Worm (Caenorhabditis elegans) whole organism, L4 larva: ENCODE results near the gene kvs-1.

Experiments
- F37D6.2 ChIP-seq: sonication (generic microtip); optimal IDR thresholded peaks from 2 replicates; lab custom pipeline; 2016; ENCODE audit warnings: mild to moderate bottlenecking, missing genetic modification characterization, missing compliant biosample characterization
- F44E2.7 ChIP-seq: fragments of 200-800 bp; sonication (Bioruptor generic); IDR thresholded peaks from 2 replicates; pipeline ENCODE4 v2.1.2; 2022; ENCODE audit warnings: missing genetic modification characterization, missing compliant biosample characterization
- T20F7.1 ChIP-seq: fragments of 200-800 bp; sonication (Bioruptor generic); optimal IDR thresholded peaks from 2 replicates; lab custom pipeline; 2018; ENCODE audit warnings: mild to moderate bottlenecking, missing genetic modification characterization, missing compliant biosample characterization
- T26A8.4 ChIP-seq: fragments of 200-800 bp; sonication (Bioruptor generic); IDR thresholded peaks from 2 replicates; pipeline ENCODE4 v1.3.6; 2022; ENCODE audit warnings: missing genetic modification characterization, missing compliant biosample characterization
- Y48G9A.11 ChIP-seq: fragments of 200-800 bp; sonication (Bioruptor generic); IDR thresholded peaks from 2 replicates; pipeline ENCODE4 v1.3.6; 2022; ENCODE audit warnings: missing genetic modification reagents, missing genetic modification characterization, missing compliant biosample characterization
- Y75B8A.6 ChIP-seq: fragments of 200-800 bp; sonication (Bioruptor generic); IDR thresholded peaks from 2 replicates; pipeline ENCODE4 v1.3.6; 2022; ENCODE audit warnings: missing genetic modification reagents, missing genetic modification characterization, missing compliant biosample characterization
- ZK337.2 ChIP-seq: fragments of 200-800 bp; sonication (Bioruptor generic); IDR thresholded peaks from 2 replicates; pipeline ENCODE4 v1.3.6; 2022; ENCODE audit warnings: missing genetic modification reagents, missing genetic modification characterization, missing compliant biosample characterization
- aha-1 ChIP-seq: fragments of 150-350 bp; peaks from one replicate; lab custom pipeline; 2014; ENCODE audit warnings: missing biosample characterization, missing genetic modification characterization
- ama-1 ChIP-seq: fragments of 150-350 bp; optimal IDR thresholded peaks from 2 replicates; lab custom pipeline; 2014; ENCODE audit warnings: inconsistent platforms, mixed read lengths
- arid-1 ChIP-seq: fragments of 200-800 bp; sonication (Bioruptor generic); conservative IDR thresholded peaks from 2 replicates; pipeline ENCODE4 v1.3.6; 2022; ENCODE audit warnings: missing genetic modification reagents, missing genetic modification characterization, missing compliant biosample characterization
- ceh-28 ChIP-seq: fragments of 150-350 bp; optimal IDR thresholded peaks from 2 replicates; lab custom pipeline; 2014; ENCODE audit warnings: missing biosample characterization, missing genetic modification reagents, missing genetic modification characterization
- ceh-32 ChIP-seq: sonication (generic microtip); optimal IDR thresholded peaks from 2 replicates; lab custom pipeline; 2016; ENCODE audit warnings: mild to moderate bottlenecking, missing genetic modification characterization, missing compliant biosample characterization; ENCODE audit not compliant: poor library complexity
- ceh-44 ChIP-seq: fragments of 200-800 bp; sonication (Bioruptor generic); IDR thresholded peaks from 2 replicates; pipeline ENCODE4 v1.3.6; 2022; ENCODE audit warnings: missing genetic modification reagents, missing genetic modification characterization, missing compliant biosample characterization
- ceh-82 ChIP-seq: sonication (generic microtip); optimal IDR thresholded peaks from 2 replicates; lab custom pipeline; 2017; ENCODE audit warnings: missing biosample characterization, missing genetic modification characterization
- daf-16 ChIP-seq, 3 experiments: sonication (generic microtip); optimal IDR thresholded peaks; 2 replicates each; lab custom pipeline; 2016 to 2017; ENCODE audit warnings: missing genetic modification characterization in 3 of 3, missing genetic modification reagents in 3 of 3, mild to moderate bottlenecking in 2 of 3, missing compliant biosample characterization in 2 of 3, missing biosample characterization in 1 of 3, moderate library complexity in 1 of 3
- dmd-6 ChIP-seq: fragments of 200-800 bp; sonication (Bioruptor generic); IDR thresholded peaks from 2 replicates; pipeline ENCODE4 v1.3.6; 2022; ENCODE audit warnings: missing genetic modification reagents, missing genetic modification characterization, missing compliant biosample characterization
- dmd-8 ChIP-seq: fragments of 200-800 bp; sonication (Bioruptor generic); IDR thresholded peaks from 2 replicates; pipeline ENCODE4 v1.3.6; 2022; ENCODE audit warnings: missing genetic modification characterization, missing compliant biosample characterization
- egl-27 ChIP-seq: sonication (generic microtip); optimal IDR thresholded peaks from 3 replicates; lab custom pipeline; 2017; ENCODE audit warnings: missing biosample characterization, missing genetic modification reagents, missing genetic modification characterization
- hif-1 ChIP-seq, 2 experiments: sonication (generic microtip); optimal IDR thresholded peaks; 2 replicates each; lab custom pipeline; 2016 to 2017; ENCODE audit warnings: missing compliant biosample characterization in 2 of 2, missing genetic modification characterization in 2 of 2, missing genetic modification reagents in 2 of 2, missing genotype in 2 of 2, mild to moderate bottlenecking in 1 of 2
- hlh-11 ChIP-seq: fragments of 200-800 bp; sonication (Bioruptor generic); optimal IDR thresholded peaks from 2 replicates; lab custom pipeline; 2018; ENCODE audit warnings: mild to moderate bottlenecking, missing genetic modification characterization, missing compliant biosample characterization
- hmg-1.1 ChIP-seq: fragments of 200-800 bp; sonication (Bioruptor generic); IDR thresholded peaks from 2 replicates; pipeline ENCODE4 v1.3.6; 2022; ENCODE audit warnings: missing genetic modification reagents, missing genetic modification characterization, missing compliant biosample characterization
- lin-38 ChIP-seq: fragments of 200-800 bp; sonication (Bioruptor generic); IDR thresholded peaks from 2 replicates; pipeline ENCODE4 v1.3.6; 2022; ENCODE audit warnings: missing genetic modification reagents, missing genetic modification characterization, missing compliant biosample characterization
- lir-3 ChIP-seq: sonication (generic microtip); optimal IDR thresholded peaks from 2 replicates; lab custom pipeline; 2016; ENCODE audit warnings: mild to moderate bottlenecking, missing genetic modification characterization, missing compliant biosample characterization
- lsy-2 ChIP-seq, 2 experiments: fragments of 150-350 bp in 1 of 2; sonication (generic microtip) in 1 of 2; optimal IDR thresholded peaks; 2 replicates each; lab custom pipeline; 2014 to 2017; ENCODE audit warnings: missing biosample characterization in 2 of 2, missing genetic modification characterization in 2 of 2
- madf-5 ChIP-seq, 2 experiments: fragments of 200-800 bp; sonication (Bioruptor generic); IDR thresholded peaks; 2 replicates each; pipeline ENCODE4 v1.3.6; 2022; ENCODE audit warnings: missing compliant biosample characterization in 2 of 2, missing genetic modification characterization in 2 of 2
- mdl-1 ChIP-seq, 2 experiments: fragments of 150-350 bp in 1 of 2; sonication (generic microtip) in 1 of 2; optimal IDR thresholded peaks; 2 replicates each; lab custom pipeline; 2014 to 2017; ENCODE audit warnings: missing biosample characterization in 2 of 2, missing genetic modification characterization in 2 of 2
- mep-1 ChIP-seq: fragments of 150-350 bp; sonication (generic microtip); optimal IDR thresholded peaks from 3 replicates; lab custom pipeline; 2014; ENCODE audit warnings: missing biosample characterization, missing genetic modification characterization
- mes-2 ChIP-seq: sonication (generic microtip); optimal IDR thresholded peaks from 2 replicates; lab custom pipeline; 2016; ENCODE audit warnings: missing genotype, mild to moderate bottlenecking, missing genetic modification characterization, missing compliant biosample characterization; ENCODE audit not compliant: poor library complexity, severe bottlenecking
- nhr-11 ChIP-seq: fragments of 150-350 bp; optimal IDR thresholded peaks from 2 replicates; lab custom pipeline; 2014; ENCODE audit warnings: missing biosample characterization, missing genetic modification characterization
- nhr-28 ChIP-seq: fragments of 150-350 bp; optimal IDR thresholded peaks from 2 replicates; lab custom pipeline; 2014; ENCODE audit warnings: missing biosample characterization, missing genetic modification characterization
- nhr-42 ChIP-seq: fragments of 200-800 bp; sonication (Bioruptor generic); IDR thresholded peaks from 2 replicates; pipeline ENCODE4 v1.3.6; 2022; ENCODE audit warnings: missing genetic modification characterization, missing compliant biosample characterization
- nhr-76 ChIP-seq: fragments of 150-350 bp; optimal IDR thresholded peaks from 2 replicates; lab custom pipeline; 2014; ENCODE audit warnings: missing biosample characterization, missing genetic modification characterization
- nhr-77 ChIP-seq: fragments of 150-350 bp; optimal IDR thresholded peaks from 2 replicates; lab custom pipeline; 2014; ENCODE audit warnings: missing biosample characterization, missing genetic modification characterization
- php-3 ChIP-seq: fragments of 200-800 bp; sonication (Bioruptor generic); IDR thresholded peaks from 2 replicates; pipeline ENCODE4 v1.3.6; 2022; ENCODE audit warnings: missing genetic modification reagents, missing genetic modification characterization, missing compliant biosample characterization
- pqm-1 ChIP-seq: sonication (generic microtip); optimal IDR thresholded peaks from 2 replicates; lab custom pipeline; 2017; ENCODE audit warnings: missing biosample characterization, missing genetic modification characterization
- saeg-2 ChIP-seq: fragments of 200-800 bp; sonication (Bioruptor generic); IDR thresholded peaks from 2 replicates; pipeline ENCODE4 v1.3.6; 2022; ENCODE audit warnings: missing genetic modification reagents, missing genetic modification characterization, missing compliant biosample characterization
- sdz-12 ChIP-seq: fragments of 200-800 bp; sonication (Bioruptor generic); optimal IDR thresholded peaks from 2 replicates; lab custom pipeline; 2018; ENCODE audit warnings: mild to moderate bottlenecking, missing genetic modification characterization, missing compliant biosample characterization
- set-16 ChIP-seq: fragments of 200-800 bp; sonication (Bioruptor generic); IDR thresholded peaks from 2 replicates; pipeline ENCODE4 v1.3.6; 2022; ENCODE audit warnings: missing genetic modification reagents, missing genetic modification characterization, missing compliant biosample characterization
- tag-97 ChIP-seq: fragments of 200-800 bp; sonication (Bioruptor generic); IDR thresholded peaks from 2 replicates; pipeline ENCODE4 v1.3.6; 2022; ENCODE audit warnings: missing genetic modification characterization, missing compliant biosample characterization
- unc-39 ChIP-seq: sonication (generic microtip); optimal IDR thresholded peaks from 2 replicates; lab custom pipeline; 2017; ENCODE audit warnings: missing biosample characterization, missing genetic modification characterization
- unc-62 ChIP-seq, 3 experiments: fragments of 150-350 bp in 1 of 3; sonication (generic microtip); optimal IDR thresholded peaks in 2 of 3; peaks in 1 of 3; 1 replicate in 1 of 3; 2 replicates in 2 of 3; lab custom pipeline; 2014 to 2017; ENCODE audit warnings: missing biosample characterization in 3 of 3, missing genetic modification characterization in 3 of 3, missing genetic modification reagents in 3 of 3, missing genotype in 1 of 3
- zip-11 ChIP-seq: fragments of 200-800 bp; sonication (Bioruptor generic); IDR thresholded peaks from 2 replicates; pipeline ENCODE4 v1.3.6; 2022; ENCODE audit warnings: missing genetic modification characterization, missing compliant biosample characterization
- ztf-11 ChIP-seq: fragments of 150-350 bp; optimal IDR thresholded peaks from 2 replicates; lab custom pipeline; 2014; ENCODE audit warnings: missing biosample characterization, missing genetic modification characterization
- ztf-7 ChIP-seq: fragments of 150-350 bp; optimal IDR thresholded peaks from 2 replicates; lab custom pipeline; 2014; ENCODE audit warnings: missing biosample characterization, missing genetic modification characterization

Gene kvs-1

DNA sequence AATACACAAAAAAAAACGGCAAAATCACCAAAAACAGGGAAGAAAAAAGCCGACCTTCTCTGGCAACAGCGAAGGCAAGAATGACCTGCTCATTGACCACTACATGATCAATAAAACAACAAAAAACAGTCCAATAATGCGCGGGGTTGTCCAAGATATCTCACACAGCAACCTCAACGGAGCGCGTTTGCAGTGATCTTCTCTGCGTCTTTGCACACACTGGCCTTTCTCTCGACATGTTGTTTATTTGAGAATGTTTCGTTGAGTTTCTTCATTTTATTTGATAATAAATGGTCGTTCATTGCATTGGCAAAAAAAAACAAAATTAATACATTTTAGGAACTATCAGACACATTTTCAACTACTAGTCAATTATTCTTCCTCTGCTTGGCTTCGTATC lies 45.3 kb downstream of the kvs-1 start (continued):
- TF ChIP-seq zip-11 (GFP tag; lab: Robert Waterston, UW) (no peak), egl-27 (no peak), mes-2 (tag; lab: Kevin White, UChicago) (peak; percentile 72), pqm-1 (tag; lab: Kevin White, UChicago) (no peak), T26A8.4 (GFP tag; lab: Robert Waterston, UW) (no peak; the same call in 1 of the 2 replicates), ceh-44 (GFP tag; lab: Robert Waterston, UW) (no peak), nhr-76 (tag; lab: Kevin White, UChicago) (no peak), ztf-11 (tag; lab: Kevin White, UChicago) (no peak), unc-39 (tag; lab: Kevin White, UChicago) (no peak), lir-3 (no peak), hlh-11 (tag; lab: Kevin White, UChicago) (peak; percentile 56), lsy-2 (tag; optimal IDR thresholded peaks at IDR 0.05; lab: Kevin White, UChicago) (peak in 1 of 2 experiments; percentile 42), nhr-42 (GFP tag; lab: Robert Waterston, UW) (no peak), Y48G9A.11 (GFP tag; lab: Robert Waterston, UW) (no peak), mep-1 (tag; lab: Kevin White, UChicago) (peak; percentile 52), ceh-82 (tag; lab: Kevin White, UChicago) (no peak), nhr-28 (tag; lab: Kevin White, UChicago) (peak; percentile 32), lin-38 (peak; percentile 72), daf-16 (GFP tag; optimal IDR thresholded peaks at IDR 0.05; lab: Kevin White, UChicago) (no peak), daf-16 (tag; optimal IDR thresholded peaks at IDR 0.05; lab: Kevin White, UChicago) (peak; percentile 89), ama-1 (lab: Kevin White, UChicago) (no peak), Y75B8A.6 (GFP tag; lab: Robert Waterston, UW) (no peak), nhr-77 (tag; lab: Kevin White, UChicago) (no peak), F37D6.2 (tag; lab: Kevin White, UChicago) (no peak)

DNA sequence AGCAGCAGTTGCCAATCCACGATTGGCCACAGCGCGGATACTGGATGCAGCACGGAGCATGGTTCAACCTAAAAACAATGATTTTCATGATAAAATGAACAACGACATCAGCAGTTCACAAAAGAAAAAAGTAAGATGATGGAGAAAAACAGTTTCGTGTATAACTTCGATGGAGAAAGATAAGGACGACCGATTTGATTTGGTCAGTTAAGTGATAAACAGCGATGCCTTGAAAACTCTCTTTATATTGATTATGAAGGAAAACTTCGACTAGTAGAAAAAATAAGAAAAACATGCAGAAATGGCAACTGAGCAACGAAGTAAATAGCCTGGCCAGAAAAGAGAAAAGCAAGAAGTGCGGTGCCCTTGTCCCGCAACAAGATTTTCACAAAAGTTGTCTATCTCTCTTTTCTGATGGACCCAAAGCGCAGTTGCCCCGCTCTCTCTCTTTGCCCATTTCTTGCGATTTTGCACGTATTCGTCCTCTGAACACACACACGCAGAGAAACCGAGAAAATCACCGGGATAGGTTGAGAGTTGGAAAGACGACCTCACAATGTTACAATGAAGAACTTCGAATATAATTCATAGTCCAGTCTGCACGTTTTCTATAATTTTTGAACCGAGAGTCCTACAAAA lies 45.9 kb downstream of the kvs-1 start, which contains the start of gene pcca-1:
pcca-1 (minus strand) TSS at position 68 of the 639 bp plus-strand sequence.
- TF ChIP-seq aha-1 (tag; lab: Kevin White, UChicago) (peak; percentile 100), ztf-7 (tag; lab: Kevin White, UChicago) (peak; percentile 29), set-16 (GFP tag; lab: Robert Waterston, UW) (no peak), arid-1 (no peak), dmd-8 (no peak), unc-62 (GFP tag; optimal IDR thresholded peaks at IDR 0.05 in 1 of 2; lab: Kevin White, UChicago) (peak in 1 of 2 experiments; percentile 83), unc-62 (tag; optimal IDR thresholded peaks at IDR 0.05; lab: Kevin White, UChicago) (no peak), ceh-32 (tag; lab: Kevin White, UChicago) (no peak), sdz-12 (GFP tag; lab: Kevin White, UChicago) (no peak), daf-16 (GFP tag; optimal IDR thresholded peaks at IDR 0.05; lab: Kevin White, UChicago) (no peak), daf-16 (tag; optimal IDR thresholded peaks at IDR 0.05; lab: Kevin White, UChicago) (peak; percentile 91), hif-1 (tag; optimal IDR thresholded peaks at IDR 0.05; lab: Kevin White, UChicago) (peak; percentile 71 to 99), saeg-2 (GFP tag; lab: Robert Waterston, UW) (no peak), F44E2.7 (GFP tag; lab: Robert Waterston, UW) (no peak), nhr-11 (tag; lab: Kevin White, UChicago) (no peak), hmg-1.1 (GFP tag; lab: Robert Waterston, UW) (peak; percentile 7; the same call in 1 of the 2 replicates), mdl-1 (tag; optimal IDR thresholded peaks at IDR 0.05; lab: Kevin White, UChicago) (peak in 1 of 2 experiments; percentile 27), T20F7.1 (GFP tag; lab: Kevin White, UChicago) (no peak), ZK337.2 (GFP tag; lab: Robert Waterston, UW) (no peak), php-3 (GFP tag; lab: Robert Waterston, UW) (no peak), madf-5 (GFP tag; IDR thresholded peaks at IDR 0.05; lab: Robert Waterston, UW) (no peak), ceh-28 (tag; lab: Kevin White, UChicago) (no peak), tag-97 (GFP tag; lab: Robert Waterston, UW) (no peak), dmd-6 (GFP tag; lab: Robert Waterston, UW) (no peak)
